Fruit fly (Drosophila melanogaster) whole organism, wandering third instar larva: ENCODE results near the gene Pex23.

Experiments
- Abd-B ChIP-seq: fragments of >200 bp; optimal IDR thresholded peaks from 2 replicates; lab custom pipeline; 2017; ENCODE audit warnings: missing biosample characterization, missing genetic modification characterization
- CG32264 ChIP-seq: fragments of 200-800 bp; sonication (Bioruptor generic); optimal IDR thresholded peaks from 2 replicates; lab custom pipeline; 2016; ENCODE audit warnings: missing biosample characterization, missing genetic modification characterization
- CG9705 ChIP-seq: fragments of 200-800 bp; sonication (Bioruptor generic); optimal IDR thresholded peaks from 2 replicates; lab custom pipeline; 2018; ENCODE audit warnings: missing biosample characterization, mild to moderate bottlenecking, missing genetic modification characterization
- CrebA ChIP-seq: fragments of 200-800 bp; sonication (Bioruptor generic); optimal IDR thresholded peaks from 2 replicates; lab custom pipeline; 2016; ENCODE audit warnings: missing biosample characterization, mild to moderate bottlenecking, missing genetic modification characterization, borderline replicate concordance
- Dfd ChIP-seq: fragments of >200 bp; optimal IDR thresholded peaks from 2 replicates; lab custom pipeline; 2017; ENCODE audit warnings: missing biosample characterization, missing genetic modification characterization
- Dif ChIP-seq: fragments of 200-275, 200-300 bp; sonication (Bioruptor generic); optimal IDR thresholded peaks from 2 replicates; lab custom pipeline; 2018; ENCODE audit warnings: missing biosample characterization, missing genetic modification characterization; ENCODE audit not compliant: partially characterized antibody
- GATAd ChIP-seq: sonication (Bioruptor generic); optimal IDR thresholded peaks from 2 replicates; lab custom pipeline; 2016; ENCODE audit warnings: missing biosample characterization, missing genetic modification characterization
- HLH106 ChIP-seq: fragments of 200-800 bp; optimal IDR thresholded peaks from 3 replicates; lab custom pipeline; 2019; ENCODE audit warnings: missing biosample characterization, mild to moderate bottlenecking, missing genetic modification characterization, moderate library complexity
- Hnf4 ChIP-seq: fragments of 200-800 bp; sonication (Bioruptor generic); optimal IDR thresholded peaks from 2 replicates; lab custom pipeline; 2016; ENCODE audit warnings: missing biosample characterization, mild to moderate bottlenecking, missing genetic modification characterization
- Hr78 ChIP-seq: fragments of >200 bp; optimal IDR thresholded peaks from 2 replicates; lab custom pipeline; 2017; ENCODE audit warnings: missing biosample characterization, missing genetic modification characterization
- Hr83 ChIP-seq: fragments of 200-300 bp; sonication (Bioruptor generic); optimal IDR thresholded peaks from 2 replicates; lab custom pipeline; 2016; ENCODE audit warnings: missing biosample characterization, mild to moderate bottlenecking, missing genetic modification characterization, moderate library complexity; ENCODE audit not compliant: poor library complexity, severe bottlenecking
- Jra ChIP-seq: sonication (Bioruptor generic); optimal IDR thresholded peaks from 2 replicates; lab custom pipeline; 2016; ENCODE audit warnings: missing biosample characterization, missing genetic modification characterization
- Mio ChIP-seq: sonication (Bioruptor generic); optimal IDR thresholded peaks from 2 replicates; lab custom pipeline; 2016; ENCODE audit warnings: missing biosample characterization, missing genetic modification characterization
- Myc ChIP-seq: fragments of >200 bp; optimal IDR thresholded peaks from 2 replicates; lab custom pipeline; 2017
- N ChIP-seq: fragments of >200 bp; optimal IDR thresholded peaks from 2 replicates; lab custom pipeline; 2018; ENCODE audit warnings: missing biosample characterization, missing external identifiers, missing genetic modification characterization
- OdsH ChIP-seq: fragments of 200-800 bp; sonication (Bioruptor generic); optimal IDR thresholded peaks from 2 replicates; lab custom pipeline; 2016; ENCODE audit warnings: missing biosample characterization, mild to moderate bottlenecking, missing genetic modification characterization
- Rel ChIP-seq, 2 experiments: fragments of 200-800 bp; sonication (Bioruptor generic) in 1 of 2; optimal IDR thresholded peaks; 2 replicates in 1 of 2; 3 replicates in 1 of 2; lab custom pipeline; 2016 to 2019; ENCODE audit warnings: mild to moderate bottlenecking in 2 of 2, missing biosample characterization in 2 of 2, missing genetic modification characterization in 2 of 2, moderate library complexity in 1 of 2
- Sp1 ChIP-seq: fragments of 200-800 bp; sonication (Bioruptor generic); optimal IDR thresholded peaks from 3 replicates; lab custom pipeline; 2019; ENCODE audit warnings: missing biosample characterization, mild to moderate bottlenecking, missing genetic modification characterization, moderate library complexity
- Vsx2 ChIP-seq: fragments of 200-300, 225-300 bp; sonication (Bioruptor generic); optimal IDR thresholded peaks from 2 replicates; lab custom pipeline; 2018; ENCODE audit warnings: missing biosample characterization, missing genetic modification characterization; ENCODE audit not compliant: partially characterized antibody
- br ChIP-seq: fragments of 200-800 bp; sonication (Bioruptor generic); optimal IDR thresholded peaks from 2 replicates; lab custom pipeline; 2016; ENCODE audit warnings: missing biosample characterization, missing genetic modification characterization
- brk ChIP-seq: fragments of 200-800 bp; sonication (Bioruptor generic); optimal IDR thresholded peaks from 2 replicates; lab custom pipeline; 2016; ENCODE audit warnings: missing biosample characterization, mild to moderate bottlenecking, missing genetic modification characterization
- dl ChIP-seq, 2 experiments: fragments of 175-275, 200-275 bp in 1 of 2; fragments of 200-275 bp in 1 of 2; sonication (Bioruptor generic); optimal IDR thresholded peaks; lab custom pipeline; 2018; ENCODE audit warnings: mild to moderate bottlenecking in 2 of 2, missing biosample characterization in 2 of 2, missing genetic modification characterization in 2 of 2, moderate library complexity in 2 of 2; ENCODE audit not compliant: partially characterized antibody in 2 of 2, insufficient read depth in 1 of 2
- dmrt93B ChIP-seq: fragments of 200-800 bp; sonication (Bioruptor generic); optimal IDR thresholded peaks from 2 replicates; lab custom pipeline; 2018; ENCODE audit warnings: missing biosample characterization, mild to moderate bottlenecking, missing genetic modification characterization
- dsf ChIP-seq: sonication (Bioruptor generic); optimal IDR thresholded peaks from 2 replicates; lab custom pipeline; 2016; ENCODE audit warnings: missing biosample characterization, missing genetic modification characterization, borderline replicate concordance
- ey ChIP-seq: fragments of 200-800 bp; sonication (Bioruptor generic); optimal IDR thresholded peaks from 2 replicates; lab custom pipeline; 2016; ENCODE audit warnings: missing biosample characterization, missing genetic modification characterization
- foxo ChIP-seq, 2 experiments: fragments of 200-800 bp; sonication (Bioruptor generic); optimal IDR thresholded peaks; 2 replicates in 1 of 2; 3 replicates in 1 of 2; lab custom pipeline; 2016 to 2017; ENCODE audit warnings: missing biosample characterization in 2 of 2, missing genetic modification characterization in 2 of 2
- fru ChIP-seq: fragments of 200-800 bp; sonication (Bioruptor generic); optimal IDR thresholded peaks from 3 replicates; lab custom pipeline; 2016; ENCODE audit warnings: missing biosample characterization, mild to moderate bottlenecking, missing genetic modification characterization
- h ChIP-seq: fragments of 200-800 bp; sonication (Bioruptor generic); optimal IDR thresholded peaks from 3 replicates; lab custom pipeline; 2016; ENCODE audit warnings: missing biosample characterization, mild to moderate bottlenecking, missing genetic modification characterization
- jim ChIP-seq: fragments of 175-275, 200-325 bp; sonication (Bioruptor generic); optimal IDR thresholded peaks from 2 replicates; lab custom pipeline; 2016; ENCODE audit warnings: missing biosample characterization, mild to moderate bottlenecking, missing genetic modification characterization
- lola ChIP-seq: fragments of >200 bp; optimal IDR thresholded peaks from 2 replicates; lab custom pipeline; 2017; ENCODE audit warnings: missing biosample characterization, missing genetic modification characterization
- pan ChIP-seq: fragments of >200 bp; optimal IDR thresholded peaks from 2 replicates; lab custom pipeline; 2017
- psq ChIP-seq: fragments of 200-800 bp; sonication (Bioruptor generic); optimal IDR thresholded peaks from 3 replicates; lab custom pipeline; 2017; ENCODE audit warnings: missing biosample characterization, mild to moderate bottlenecking, missing genetic modification characterization, moderate library complexity
- rgr ChIP-seq: fragments of 200-800 bp; sonication (Bioruptor generic); optimal IDR thresholded peaks from 3 replicates; lab custom pipeline; 2016; ENCODE audit warnings: missing biosample characterization, mild to moderate bottlenecking, missing genetic modification characterization
- sage ChIP-seq: fragments of 200-800 bp; sonication (Bioruptor generic); optimal IDR thresholded peaks from 2 replicates; lab custom pipeline; 2016; ENCODE audit warnings: missing biosample characterization, mild to moderate bottlenecking, missing genetic modification characterization
- sv ChIP-seq: fragments of 200-800 bp; sonication (Bioruptor generic); optimal IDR thresholded peaks from 3 replicates; lab custom pipeline; 2016; ENCODE audit warnings: missing biosample characterization, missing genetic modification characterization
- tai ChIP-seq: sonication (Bioruptor generic); optimal IDR thresholded peaks from 2 replicates; lab custom pipeline; 2016; ENCODE audit warnings: missing biosample characterization, missing genetic modification characterization
- usp ChIP-seq: fragments of >200 bp; optimal IDR thresholded peaks from 2 replicates; lab custom pipeline; 2017; ENCODE audit warnings: missing biosample characterization, missing genetic modification characterization
- woc ChIP-seq: sonication (Bioruptor generic); optimal IDR thresholded peaks from 2 replicates; lab custom pipeline; 2016; ENCODE audit warnings: missing biosample characterization, mild to moderate bottlenecking, missing genetic modification characterization

Pex23 gene

dm6 chr3L:20313469-20313868 lies 11.5 kb upstream of the Pex23 start, which contains the start of gene alphaSnap:
Gene alphaSnap, plus strand, starts transcription at chr3L:20313632.
- TF ChIP-seq jim (GFP tag; lab: Kevin White, UChicago): no peak
- no peak for TF ChIP-seq GATAd (GFP tag; lab: Kevin White, UChicago)
- peak; percentile 49 for TF ChIP-seq psq (GFP tag; lab: Kevin White, UChicago)
- no peak for TF ChIP-seq dmrt93B (GFP tag; lab: Kevin White, UChicago)
- TF ChIP-seq Hr83 (GFP tag; lab: Kevin White, UChicago): peak; percentile 8
- no peak for TF ChIP-seq Myc
- TF ChIP-seq Dif: peak; percentile 21
- TF ChIP-seq CG9705 (GFP tag; lab: Kevin White, UChicago): no peak
- peak; percentile 51 for TF ChIP-seq br (GFP tag; lab: Kevin White, UChicago)
- peak in 1 of 2 experiments; percentile 49 for TF ChIP-seq foxo (GFP tag; optimal IDR thresholded peaks at IDR 0.05; lab: Kevin White, UChicago)
- peak; percentile 60 for TF ChIP-seq Hnf4 (GFP tag; lab: Kevin White, UChicago)
- peak; percentile 22 for TF ChIP-seq OdsH (GFP tag; lab: Kevin White, UChicago)
- TF ChIP-seq sage (GFP tag; lab: Kevin White, UChicago): peak; percentile 35
- TF ChIP-seq dl (GFP tag; optimal IDR thresholded peaks at IDR 0.05; lab: Kevin White, UChicago; ENCODE audit: insufficient read depth in 1 of 2, partially characterized antibody in 2 of 2): peak in 1 of 2 experiments; percentile 18
- no peak for TF ChIP-seq lola (GFP tag; lab: Kevin White, UChicago)
- TF ChIP-seq N (GFP tag; lab: Kevin White, UChicago): no peak
- no peak for TF ChIP-seq Vsx2 (GFP tag; lab: Kevin White, UChicago)
- peak; percentile 91 for TF ChIP-seq Jra
- peak; percentile 22 for TF ChIP-seq HLH106 (tag; lab: Kevin White, UChicago)
- peak; percentile 35 for TF ChIP-seq tai (GFP tag; lab: Kevin White, UChicago)
- TF ChIP-seq Abd-B: no peak
- no peak for TF ChIP-seq Hr78 (GFP tag; lab: Kevin White, UChicago)
- no peak for TF ChIP-seq ey
- TF ChIP-seq CrebA (GFP tag; lab: Kevin White, UChicago): no peak
- TF ChIP-seq dsf (GFP tag; lab: Kevin White, UChicago): no peak
- peak; percentile 0 for TF ChIP-seq Rel (GFP tag; optimal IDR thresholded peaks at IDR 0.05; lab: Kevin White, UChicago)
- TF ChIP-seq Rel (tag; optimal IDR thresholded peaks at IDR 0.05; lab: Kevin White, UChicago): peak; percentile 55
- no peak for TF ChIP-seq Dfd (GFP tag; lab: Kevin White, UChicago)
- no peak for TF ChIP-seq brk
- peak; percentile 72 for TF ChIP-seq rgr
- no peak for TF ChIP-seq pan (lab: Kevin White, UChicago)
- TF ChIP-seq usp (GFP tag; lab: Kevin White, UChicago): no peak
- peak; percentile 61 for TF ChIP-seq h (GFP tag; lab: Kevin White, UChicago)
- TF ChIP-seq Sp1 (GFP tag; lab: Kevin White, UChicago): peak; percentile 27
- no peak for TF ChIP-seq sv (GFP tag; lab: Kevin White, UChicago)
- peak; percentile 24 for TF ChIP-seq fru (GFP tag; lab: Kevin White, UChicago)
- TF ChIP-seq CG32264 (GFP tag; lab: Kevin White, UChicago): no peak
- no peak for TF ChIP-seq woc
- TF ChIP-seq Mio (GFP tag; lab: Kevin White, UChicago): no peak

- TF ChIP-seq Dfd (GFP tag; lab: Kevin White, UChicago) (no peak), GATAd (GFP tag; lab: Kevin White, UChicago) (no peak), rgr (peak; percentile 66), usp (GFP tag; lab: Kevin White, UChicago) (no peak), Abd-B (no peak), CG32264 (GFP tag; lab: Kevin White, UChicago) (no peak), CG9705 (GFP tag; lab: Kevin White, UChicago) (peak; percentile 18), foxo (GFP tag; optimal IDR thresholded peaks at IDR 0.05; lab: Kevin White, UChicago) (peak in 1 of 2 experiments; percentile 53), dsf (GFP tag; lab: Kevin White, UChicago) (no peak), psq (GFP tag; lab: Kevin White, UChicago) (peak; percentile 54), Rel (GFP tag; optimal IDR thresholded peaks at IDR 0.05; lab: Kevin White, UChicago) (no peak), Rel (tag; optimal IDR thresholded peaks at IDR 0.05; lab: Kevin White, UChicago) (peak; percentile 33), Hnf4 (GFP tag; lab: Kevin White, UChicago) (peak; percentile 57), OdsH (GFP tag; lab: Kevin White, UChicago) (no peak), ey (no peak), h (GFP tag; lab: Kevin White, UChicago) (no peak), woc (no peak), Hr83 (GFP tag; lab: Kevin White, UChicago) (peak; percentile 38), sage (GFP tag; lab: Kevin White, UChicago) (no peak), sv (GFP tag; lab: Kevin White, UChicago) (peak; percentile 43), dl (GFP tag; optimal IDR thresholded peaks at IDR 0.05; lab: Kevin White, UChicago; ENCODE audit: insufficient read depth in 1 of 2, partially characterized antibody in 2 of 2) (peak in 1 of 2 experiments; percentile 19), Hr78 (GFP tag; lab: Kevin White, UChicago) (no peak), tai (GFP tag; lab: Kevin White, UChicago) (no peak), HLH106 (tag; lab: Kevin White, UChicago) (peak; percentile 23), Myc (peak; percentile 39), Sp1 (GFP tag; lab: Kevin White, UChicago) (no peak)
Measured at dm6 chr3L:20309758-20310733, 8.1 kb upstream of the Pex23 start.
